Fruit fly (Drosophila melanogaster): Measurements from ENCODE around the gene CG11723.

DNA sequence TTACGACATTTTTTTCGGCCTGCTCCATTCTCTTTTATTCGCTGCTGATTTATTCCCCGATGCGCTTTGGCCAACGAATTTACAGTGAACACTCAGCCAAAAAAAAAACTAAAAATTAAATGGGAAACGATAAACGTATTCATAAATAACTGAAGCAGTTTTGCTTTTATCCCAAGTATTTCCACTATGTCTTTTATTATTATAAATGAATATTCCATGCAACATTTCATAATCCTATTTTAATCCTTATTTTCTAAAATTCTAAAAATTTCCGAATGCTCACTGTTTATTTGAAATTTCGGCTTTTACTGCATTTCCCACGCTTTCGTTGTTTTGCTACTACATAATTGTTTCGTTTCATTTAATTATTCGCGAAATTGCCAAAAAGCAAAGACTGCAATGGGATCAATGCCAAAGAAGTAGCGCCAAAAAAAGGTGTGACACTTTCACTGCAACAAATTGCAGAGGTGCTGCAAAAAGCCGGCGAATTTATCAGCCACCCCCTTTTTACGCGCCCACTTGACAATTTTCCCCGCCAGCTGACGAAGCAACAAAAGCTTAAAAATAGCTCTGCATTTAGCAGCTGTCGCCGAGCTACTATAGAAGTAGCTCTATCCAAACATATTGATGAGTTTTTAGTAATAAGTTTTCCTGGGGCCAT, 15.5 kb downstream of the CG11723 start:
- TF ChIP-seq rn (GFP tag; IDR thresholded peaks at IDR 0.05) = no peak
- no peak for TF ChIP-seq CG4496 (GFP tag; IDR thresholded peaks at IDR 0.05)
- no peak for TF ChIP-seq CG8301 (tag; optimal IDR thresholded peaks at IDR 0.05)
- peak; percentile 25; the same call in 1 of the 2 replicates for TF ChIP-seq CG32121 (GFP tag; IDR thresholded peaks at IDR 0.05)
- no peak for TF ChIP-seq Pif1A (GFP tag; optimal IDR thresholded peaks at IDR 0.05)
- no peak for TF ChIP-seq Ets98B (GFP tag; IDR thresholded peaks at IDR 0.05)
